Fruit fly (Drosophila melanogaster) whole organism, prepupa: Measurements from ENCODE around the gene CG42655.

ENCODE experiments used
- Blimp-1 ChIP-seq: fragments of 200-800 bp; sonication (Bioruptor generic); optimal IDR thresholded peaks from 3 replicates; lab custom pipeline; 2017; ENCODE audit warnings: missing biosample characterization, missing genetic modification characterization, mild to moderate bottlenecking, moderate library complexity, missing genetic modification reagents
- CG10631 ChIP-seq: fragments of 200-800 bp; sonication (Bioruptor generic); optimal IDR thresholded peaks from 2 replicates; lab custom pipeline; 2016; ENCODE audit warnings: missing biosample characterization, missing genetic modification characterization
- CG10669 ChIP-seq: fragments of 200-800 bp; sonication (Bioruptor generic); optimal IDR thresholded peaks from 3 replicates; lab custom pipeline; 2018; ENCODE audit warnings: missing biosample characterization, mild to moderate bottlenecking, missing genetic modification characterization, moderate library complexity
- CG11294 ChIP-seq: fragments of 200-800 bp; sonication (Bioruptor generic); IDR thresholded peaks from 2 replicates; pipeline ENCODE4 v1.3.6; 2022; ENCODE audit warnings: missing biosample characterization, missing genetic modification characterization
- CG11902 ChIP-seq: fragments of 200-800 bp; sonication (Bioruptor generic); optimal IDR thresholded peaks from 3 replicates; lab custom pipeline; 2016; ENCODE audit warnings: missing biosample characterization, missing genetic modification characterization
- CG15336 ChIP-seq: fragments of 200-800 bp; sonication (Bioruptor generic); IDR thresholded peaks from 2 replicates; pipeline ENCODE4 v1.3.6; 2022; ENCODE audit warnings: missing biosample characterization, missing genetic modification characterization
- CG3032 ChIP-seq: fragments of 200-800 bp; optimal IDR thresholded peaks from 2 replicates; lab custom pipeline; 2019; ENCODE audit warnings: missing biosample characterization, mild to moderate bottlenecking, missing genetic modification characterization, moderate library complexity
- CG31627 ChIP-seq: fragments of 200-800 bp; sonication (Bioruptor generic); optimal IDR thresholded peaks from 3 replicates; lab custom pipeline; 2016; ENCODE audit warnings: missing biosample characterization, missing genetic modification characterization
- CG32006 ChIP-seq: fragments of 200-800 bp; sonication (Bioruptor generic); optimal IDR thresholded peaks from 3 replicates; lab custom pipeline; 2017; ENCODE audit warnings: missing biosample characterization, mild to moderate bottlenecking, missing genetic modification characterization
- CG34406 ChIP-seq: fragments of 200-800 bp; sonication (Bioruptor generic); optimal IDR thresholded peaks from 3 replicates; lab custom pipeline; 2016; ENCODE audit warnings: missing biosample characterization, missing genetic modification characterization
- CG3919 ChIP-seq: fragments of 200-800 bp; sonication (Bioruptor generic); optimal IDR thresholded peaks from 3 replicates; lab custom pipeline; 2016; ENCODE audit warnings: missing biosample characterization, missing genetic modification characterization
- CG4318 ChIP-seq: fragments of 200-800 bp; sonication (Bioruptor generic); optimal IDR thresholded peaks from 3 replicates; lab custom pipeline; 2017; ENCODE audit warnings: missing biosample characterization, mild to moderate bottlenecking, missing genetic modification characterization
- CG6163 ChIP-seq: fragments of 200-800 bp; sonication (Bioruptor generic); IDR thresholded peaks from 3 replicates; pipeline ENCODE4 v1.3.6; 2022; ENCODE audit warnings: missing biosample characterization, missing genetic modification characterization
- CG6792 ChIP-seq: fragments of 200-800 bp; sonication (Bioruptor generic); optimal IDR thresholded peaks from 3 replicates; lab custom pipeline; 2016; ENCODE audit warnings: missing biosample characterization, missing genetic modification characterization
- CG6808 ChIP-seq: fragments of 200-800 bp; sonication (Bioruptor generic); optimal IDR thresholded peaks from 3 replicates; lab custom pipeline; 2017; ENCODE audit warnings: missing biosample characterization, missing genetic modification characterization, mild to moderate bottlenecking, moderate library complexity, missing genetic modification reagents
- CG6854 ChIP-seq: fragments of 200-800 bp; sonication (Bioruptor generic); optimal IDR thresholded peaks from 2 replicates; lab custom pipeline; 2017; ENCODE audit warnings: missing biosample characterization, mild to moderate bottlenecking, missing genetic modification characterization
- CG7368 ChIP-seq: fragments of 200-800 bp; sonication (Bioruptor generic); optimal IDR thresholded peaks from 3 replicates; lab custom pipeline; 2016; ENCODE audit warnings: missing biosample characterization, missing genetic modification characterization
- CG8632 ChIP-seq: fragments of 200-800 bp; sonication (Bioruptor generic); optimal IDR thresholded peaks from 3 replicates; lab custom pipeline; 2016; ENCODE audit warnings: missing biosample characterization, missing genetic modification characterization
- Eip75B ChIP-seq: fragments of 200-800 bp; sonication (Bioruptor generic); optimal IDR thresholded peaks from 3 replicates; lab custom pipeline; 2016; ENCODE audit warnings: missing biosample characterization, missing genetic modification characterization
- Eip78C ChIP-seq: fragments of 200-800 bp; sonication (Bioruptor generic); peaks from one replicate; lab custom pipeline; 2016; ENCODE audit warnings: missing biosample characterization, missing genetic modification characterization
- Eip93F ChIP-seq: fragments of 200-800 bp; sonication (Bioruptor generic); optimal IDR thresholded peaks from 2 replicates; lab custom pipeline; 2016; ENCODE audit warnings: missing biosample characterization, mild to moderate bottlenecking, missing genetic modification characterization
- Ets21C ChIP-seq: fragments of 200-800 bp; sonication (Bioruptor generic); optimal IDR thresholded peaks from 3 replicates; lab custom pipeline; 2016; ENCODE audit warnings: missing biosample characterization, missing genetic modification characterization
- Hr38 ChIP-seq: sonication (Bioruptor generic); optimal IDR thresholded peaks from 2 replicates; lab custom pipeline; 2016; ENCODE audit warnings: missing biosample characterization, missing genetic modification characterization
- Hr39 ChIP-seq: fragments of 200-800 bp; sonication (Bioruptor generic); optimal IDR thresholded peaks from 2 replicates; lab custom pipeline; 2016; ENCODE audit warnings: missing biosample characterization, missing genetic modification characterization
- Hr4 ChIP-seq: fragments of 200-800 bp; sonication (Bioruptor generic); optimal IDR thresholded peaks from 3 replicates; lab custom pipeline; 2016; ENCODE audit warnings: missing biosample characterization, missing genetic modification characterization
- Met ChIP-seq: fragments of 200-800 bp; sonication (Bioruptor generic); optimal IDR thresholded peaks from 3 replicates; lab custom pipeline; 2016; ENCODE audit warnings: missing biosample characterization, missing genetic modification characterization
- Smox ChIP-seq: fragments of 200-800 bp; sonication (Bioruptor generic); optimal IDR thresholded peaks from 3 replicates; lab custom pipeline; 2016; ENCODE audit warnings: missing biosample characterization, missing genetic modification characterization
- Sox102F ChIP-seq: fragments of 200-800 bp; sonication (Bioruptor generic); optimal IDR thresholded peaks from 2 replicates; lab custom pipeline; 2016; ENCODE audit warnings: missing biosample characterization, mild to moderate bottlenecking, missing genetic modification characterization
- Sox14 ChIP-seq: fragments of 200-800 bp; sonication (Bioruptor generic); optimal IDR thresholded peaks from 3 replicates; lab custom pipeline; 2016; ENCODE audit warnings: missing biosample characterization, missing genetic modification characterization
- achi ChIP-seq: fragments of 200-800 bp; sonication (Bioruptor generic); optimal IDR thresholded peaks from 3 replicates; lab custom pipeline; 2016; ENCODE audit warnings: missing biosample characterization, missing genetic modification characterization
- acj6 ChIP-seq: fragments of 200-800 bp; sonication (Bioruptor generic); optimal IDR thresholded peaks from 3 replicates; lab custom pipeline; 2016; ENCODE audit warnings: missing biosample characterization, missing genetic modification characterization
- dac ChIP-seq: fragments of 200-800 bp; sonication (Bioruptor generic); optimal IDR thresholded peaks from 2 replicates; lab custom pipeline; 2017; ENCODE audit warnings: missing biosample characterization, mild to moderate bottlenecking, missing genetic modification characterization
- dsx ChIP-seq: fragments of 200-800 bp; optimal IDR thresholded peaks from 3 replicates; lab custom pipeline; 2019; ENCODE audit warnings: missing biosample characterization, mild to moderate bottlenecking, missing genetic modification characterization, moderate library complexity; ENCODE audit not compliant: poor library complexity, severe bottlenecking
- eg ChIP-seq: fragments of 200-800 bp; sonication (Bioruptor generic); IDR thresholded peaks from 3 replicates; pipeline ENCODE4 v1.3.6; 2022; ENCODE audit warnings: missing biosample characterization, missing genetic modification characterization
- esn ChIP-seq: fragments of 200-800 bp; sonication (Bioruptor generic); optimal IDR thresholded peaks from 2 replicates; lab custom pipeline; 2016; ENCODE audit warnings: missing biosample characterization, mild to moderate bottlenecking, missing genetic modification characterization, moderate library complexity
- fd59A ChIP-seq: fragments of 200-800 bp; sonication (Bioruptor generic); optimal IDR thresholded peaks from 2 replicates; lab custom pipeline; 2017; ENCODE audit warnings: missing biosample characterization, mild to moderate bottlenecking, missing genetic modification characterization, missing genetic modification reagents
- fd85E ChIP-seq: fragments of 200-800 bp; sonication (Bioruptor generic); optimal IDR thresholded peaks from 3 replicates; lab custom pipeline; 2016; ENCODE audit warnings: missing biosample characterization, missing genetic modification characterization
- fkh ChIP-seq: fragments of 200-800 bp; sonication (Bioruptor generic); optimal IDR thresholded peaks from 3 replicates; lab custom pipeline; 2017; ENCODE audit warnings: missing biosample characterization, mild to moderate bottlenecking, missing genetic modification characterization, moderate library complexity
- lz ChIP-seq: fragments of 200-800 bp; sonication (Bioruptor generic); optimal IDR thresholded peaks from 3 replicates; lab custom pipeline; 2016; ENCODE audit warnings: missing biosample characterization, missing genetic modification characterization
- net ChIP-seq: fragments of 200-800 bp; sonication (Bioruptor generic); optimal IDR thresholded peaks from 3 replicates; lab custom pipeline; 2016; ENCODE audit warnings: missing biosample characterization, missing genetic modification characterization
- pdm3 ChIP-seq: fragments of 200-800 bp; sonication (Bioruptor generic); optimal IDR thresholded peaks from 3 replicates; lab custom pipeline; 2016; ENCODE audit warnings: missing biosample characterization, missing genetic modification characterization
- salr ChIP-seq, 2 experiments: fragments of 200-800 bp; sonication (Bioruptor generic); optimal IDR thresholded peaks; 3 replicates each; lab custom pipeline; 2016 to 2018; ENCODE audit warnings: missing biosample characterization in 2 of 2, missing genetic modification characterization in 2 of 2, mild to moderate bottlenecking in 1 of 2
- spab ChIP-seq: fragments of 200-800 bp; sonication (Bioruptor generic); optimal IDR thresholded peaks from 2 replicates; lab custom pipeline; 2017; ENCODE audit warnings: missing biosample characterization, mild to moderate bottlenecking, missing genetic modification characterization, missing genetic modification reagents
- ss ChIP-seq, 2 experiments: fragments of 200-800 bp; sonication (Bioruptor generic); optimal IDR thresholded peaks; 2 replicates in 1 of 2; 3 replicates in 1 of 2; lab custom pipeline; 2017 to 2018; ENCODE audit warnings: mild to moderate bottlenecking in 2 of 2, missing biosample characterization in 2 of 2, missing genetic modification characterization in 2 of 2, moderate library complexity in 1 of 2
- svp ChIP-seq: fragments of 200-800 bp; sonication (Bioruptor generic); peaks from one replicate; lab custom pipeline; 2016; ENCODE audit warnings: missing biosample characterization, missing genetic modification characterization
- topi ChIP-seq: fragments of 200-800 bp; sonication (Bioruptor generic); optimal IDR thresholded peaks from 3 replicates; lab custom pipeline; 2016; ENCODE audit warnings: missing biosample characterization, missing genetic modification characterization
- vri ChIP-seq: fragments of 200-800 bp; sonication (Bioruptor generic); optimal IDR thresholded peaks from 3 replicates; lab custom pipeline; 2016; ENCODE audit warnings: missing biosample characterization, mild to moderate bottlenecking, missing genetic modification characterization

Gene CG42655

dm6 chr3L:19929051-19929718 is 24.3 kb downstream of the CG42655 start (continued):
- peak; percentile 60 for TF ChIP-seq Hr4 (GFP tag; lab: Kevin White, UChicago)
- 0 out of 2 replicates have a peak, but pooled peaks have one; percentile 10 for TF ChIP-seq CG15336 (GFP tag; lab: Robert Waterston, UW)
- TF ChIP-seq Eip78C (GFP tag; lab: Kevin White, UChicago) = peak; percentile 82
- no peak for TF ChIP-seq Hr38
- peak; percentile 9 for TF ChIP-seq Eip75B (GFP tag; lab: Kevin White, UChicago)
- peak; percentile 35 for TF ChIP-seq Hr39 (GFP tag; lab: Kevin White, UChicago)
- peak; percentile 28 for TF ChIP-seq vri
- TF ChIP-seq acj6 (GFP tag; lab: Kevin White, UChicago) = peak; percentile 8
- peak; percentile 32 for TF ChIP-seq CG34406 (GFP tag; lab: Kevin White, UChicago)

- TF ChIP-seq CG3919 (peak; percentile 59), Sox102F (GFP tag; lab: Kevin White, UChicago) (peak; percentile 11), CG6808 (GFP tag; lab: Kevin White, UChicago) (no peak), CG8632 (GFP tag; lab: Kevin White, UChicago) (no peak), fd85E (no peak), Blimp-1 (no peak), CG10631 (GFP tag; lab: Kevin White, UChicago) (peak; percentile 56), Eip75B (GFP tag; lab: Kevin White, UChicago) (peak; percentile 61), eg (GFP tag; lab: Robert Waterston, UW) (peak; percentile 47; the same call in 2 of the 3 replicates), CG32006 (GFP tag; lab: Kevin White, UChicago) (peak; percentile 40), CG6792 (GFP tag; lab: Kevin White, UChicago) (peak; percentile 52), Met (GFP tag; lab: Kevin White, UChicago) (peak; percentile 61), net (GFP tag; lab: Kevin White, UChicago) (peak; percentile 22), CG34406 (GFP tag; lab: Kevin White, UChicago) (peak; percentile 7), vri (peak; percentile 96), CG6854 (no peak), CG11294 (GFP tag; lab: Robert Waterston, UW) (no peak), Hr38 (no peak), CG7368 (GFP tag; lab: Kevin White, UChicago) (no peak), spab (GFP tag; lab: Kevin White, UChicago) (no peak), fd59A (GFP tag; lab: Kevin White, UChicago) (no peak), esn (peak; percentile 64), lz (GFP tag; lab: Kevin White, UChicago) (peak; percentile 67), salr (GFP tag; optimal IDR thresholded peaks at IDR 0.05; lab: Kevin White, UChicago) (no peak), svp (GFP tag; lab: Kevin White, UChicago) (peak; percentile 87), Smox (GFP tag; lab: Kevin White, UChicago) (peak; percentile 75), CG10669 (GFP tag; lab: Kevin White, UChicago) (peak; percentile 7), Eip78C (GFP tag; lab: Kevin White, UChicago) (peak; percentile 72), CG6163 (GFP tag; lab: Robert Waterston, UW) (no peak), CG15336 (GFP tag; lab: Robert Waterston, UW) (peak; percentile 53), CG4318 (GFP tag; lab: Kevin White, UChicago) (no peak), Ets21C (peak; percentile 60), Hr4 (GFP tag; lab: Kevin White, UChicago) (peak; percentile 76), fkh (GFP tag; lab: Kevin White, UChicago) (no peak), CG31627 (peak; percentile 77), CG3032 (tag; lab: Kevin White, UChicago) (peak; percentile 60), Eip93F (GFP tag; lab: Kevin White, UChicago) (peak; percentile 31), dsx (GFP tag; lab: Kevin White, UChicago) (no peak), dac (GFP tag; lab: Kevin White, UChicago) (no peak), pdm3 (GFP tag; lab: Kevin White, UChicago) (peak; percentile 78), topi (GFP tag; lab: Kevin White, UChicago) (peak; percentile 46), Hr39 (GFP tag; lab: Kevin White, UChicago) (peak; percentile 69), CG11902 (GFP tag; lab: Kevin White, UChicago) (no peak), Sox14 (GFP tag; lab: Kevin White, UChicago) (peak; percentile 89), ss (GFP tag; optimal IDR thresholded peaks at IDR 0.05; lab: Kevin White, UChicago) (no peak), achi (GFP tag; lab: Kevin White, UChicago) (peak; percentile 67)
Observed at dm6 chr3L:19928435-19929011, 25.0 kb downstream of the CG42655 start, which contains the start of the genes CG8004 and RhoGDI. TSS of gene CG8004 (minus strand) at chr3L:19928508. TSS of gene RhoGDI (plus strand) at chr3L:19928743.
